Fruit fly (Drosophila melanogaster): Measurements from ENCODE around the gene CG43725.

Gene CG43725

dm6 chr2L:11106562-11106962 lies 31.2 kb downstream of the CG43725 start, which contains the start of gene Reps (continued):
- TF ChIP-seq CG2129 (GFP tag; IDR thresholded peaks at IDR 0.05; ENCODE audit: partially characterized antibody) (no peak), CG2712 (tag; optimal IDR thresholded peaks at IDR 0.05) (peak; percentile 99), Xrp1 (GFP tag; IDR thresholded peaks at IDR 0.05) (peak; percentile 99), CG10462 (GFP tag; optimal IDR thresholded peaks at IDR 0.05) (peak; percentile 98), CG6791 (GFP tag; IDR thresholded peaks at IDR 0.05; ENCODE audit: partially characterized antibody) (peak; percentile 79), CG3847 (GFP tag; IDR thresholded peaks at IDR 0.05) (peak; percentile 99), CG2678 (tag; optimal IDR thresholded peaks at IDR 0.05) (peak; percentile 98), CG15514 (GFP tag; optimal IDR thresholded peaks at IDR 0.05) (peak; percentile 99), jing (GFP tag; optimal IDR thresholded peaks at IDR 0.05) (peak; percentile 97), CG9932 (GFP tag; IDR thresholded peaks at IDR 0.05) (peak; percentile 99), lab (GFP tag; optimal IDR thresholded peaks at IDR 0.05) (peak; percentile 99), repo (GFP tag; optimal IDR thresholded peaks at IDR 0.05) (peak; percentile 96), CG17568 (GFP tag; optimal IDR thresholded peaks at IDR 0.05) (peak; percentile 97), grau (tag; optimal IDR thresholded peaks at IDR 0.05) (peak; percentile 97), CG17186 (GFP tag; optimal IDR thresholded peaks at IDR 0.05) (peak; percentile 97), CG9215 (GFP tag; IDR thresholded peaks at IDR 0.05) (peak; percentile 98), fd64A (GFP tag; optimal IDR thresholded peaks at IDR 0.05) (peak; percentile 94), HLHmδ (GFP tag; optimal IDR thresholded peaks at IDR 0.05) (peak; percentile 17), CG4617 (GFP tag; optimal IDR thresholded peaks at IDR 0.05; ENCODE audit: borderline replicate concordance) (peak; percentile 99), CG6689 (GFP tag; IDR thresholded peaks at IDR 0.05) (peak; percentile 100), CG42726 (GFP tag; IDR thresholded peaks at IDR 0.05; ENCODE audit: partially characterized antibody) (peak; percentile 69; the same call in 1 of the 2 replicates), chn (GFP tag; optimal IDR thresholded peaks at IDR 0.05) (peak; percentile 99), lilli (GFP tag; optimal IDR thresholded peaks at IDR 0.05) (peak; percentile 99), CG10366 (GFP tag; IDR thresholded peaks at IDR 0.05) (peak; percentile 99), CG32767 (GFP tag; IDR thresholded peaks at IDR 0.05) (peak; percentile 97), CG13287 (GFP tag; IDR thresholded peaks at IDR 0.05; ENCODE audit: partially characterized antibody) (peak; percentile 81), Gug (GFP tag; IDR thresholded peaks at IDR 0.05) (peak; percentile 99), z (GFP tag; IDR thresholded peaks at IDR 0.05) (peak; percentile 83), Kr (GFP tag; optimal IDR thresholded peaks at IDR 0.05) (peak; percentile 63), crc (GFP tag; optimal IDR thresholded peaks at IDR 0.05) (peak; percentile 94), hth (optimal IDR thresholded peaks at IDR 0.05) (no peak), CG3726 (GFP tag; IDR thresholded peaks at IDR 0.05) (peak; percentile 98), nerfin-2 (GFP tag; IDR thresholded peaks at IDR 0.05; ENCODE audit: partially characterized antibody) (peak; percentile 68), HLH4C (GFP tag; IDR thresholded peaks at IDR 0.05; ENCODE audit: partially characterized antibody) (peak; percentile 74), CG12219 (GFP tag; optimal IDR thresholded peaks at IDR 0.05) (peak; percentile 96), BEAF-32 (GFP tag; optimal IDR thresholded peaks at IDR 0.05) (peak; percentile 75), H2.0 (GFP tag; IDR thresholded peaks at IDR 0.05) (peak; percentile 98), BtbVII (GFP tag; optimal IDR thresholded peaks at IDR 0.05) (peak; percentile 97), C15 (GFP tag; IDR thresholded peaks at IDR 0.05) (peak; percentile 97), kay (GFP tag; optimal IDR thresholded peaks at IDR 0.05) (peak; percentile 98), emc (GFP tag; optimal IDR thresholded peaks at IDR 0.05) (peak; percentile 93), CG17612 (GFP tag; IDR thresholded peaks at IDR 0.05) (peak; percentile 97), HmgD (GFP tag; optimal IDR thresholded peaks at IDR 0.05) (peak; percentile 96), CG4424 (GFP tag; optimal IDR thresholded peaks at IDR 0.05) (peak; percentile 99), CG14050 (GFP tag; IDR thresholded peaks at IDR 0.05) (peak; percentile 99), Tbp (GFP tag; optimal IDR thresholded peaks at IDR 0.05) (no peak), CG14667 (GFP tag; IDR thresholded peaks at IDR 0.05) (peak; percentile 99), so (GFP tag; IDR thresholded peaks at IDR 0.05) (peak; percentile 99), CG16815 (GFP tag; optimal IDR thresholded peaks at IDR 0.05) (peak; percentile 99), Drgx (GFP tag; IDR thresholded peaks at IDR 0.05) (peak; percentile 98), caup (GFP tag; optimal IDR thresholded peaks at IDR 0.05; ENCODE audit: severe bottlenecking) (peak; percentile 98)
